Fruit fly (Drosophila melanogaster): ENCODE measurements around the gene Tgs1.

Tgs1 gene

DNA sequence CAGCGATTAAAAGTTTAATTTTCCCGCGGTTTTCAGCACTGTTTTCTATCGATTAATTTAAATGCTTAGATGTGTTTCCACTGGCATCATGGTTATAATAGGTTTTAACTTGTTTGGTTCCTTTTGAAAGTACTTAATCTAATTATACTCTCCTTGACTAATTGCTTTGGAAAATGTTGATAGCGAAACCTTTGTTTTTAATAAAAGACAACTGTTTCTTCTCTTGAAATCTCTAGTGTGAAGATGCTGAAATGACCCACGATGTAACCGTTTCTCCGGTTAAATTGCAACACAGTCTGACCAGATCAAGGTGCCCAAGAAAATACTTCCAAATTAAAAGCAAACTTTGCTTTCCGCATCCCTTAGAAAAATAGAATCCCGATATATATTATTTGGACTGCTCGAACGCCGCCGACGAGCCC is 43.6 kb downstream of the Tgs1 start, which contains the start of gene Dlc90F (continued):
- TF ChIP-seq HHEX (GFP tag; optimal IDR thresholded peaks at IDR 0.05) (peak; percentile 62), Tbp (GFP tag; optimal IDR thresholded peaks at IDR 0.05) (peak; percentile 67), CG13424 (tag; optimal IDR thresholded peaks at IDR 0.05) (peak; percentile 83), CG6254 (GFP tag; optimal IDR thresholded peaks at IDR 0.05) (no peak), Gug (GFP tag; IDR thresholded peaks at IDR 0.05) (peak; percentile 76; the same call in 3 of the 4 replicates), gem (tag; optimal IDR thresholded peaks at IDR 0.05) (peak; percentile 87), dm (GFP tag; optimal IDR thresholded peaks at IDR 0.05) (peak; percentile 83), CG4282 (GFP tag; optimal IDR thresholded peaks at IDR 0.05) (peak; percentile 39), bbx (GFP tag; IDR thresholded peaks at IDR 0.05; ENCODE audit: partially characterized antibody) (peak; percentile 9; the same call in 1 of the 2 replicates), Optix (GFP tag; IDR thresholded peaks at IDR 0.05) (peak; percentile 55; the same call in 2 of the 3 replicates), CG14965 (GFP tag; optimal IDR thresholded peaks at IDR 0.05; ENCODE audit: borderline replicate concordance) (no peak), lola (GFP tag; optimal IDR thresholded peaks at IDR 0.05) (peak in 1 of 3 experiments; percentile 74), z (GFP tag; IDR thresholded peaks at IDR 0.05) (no peak), Blimp-1 (GFP tag; optimal IDR thresholded peaks at IDR 0.05) (peak; percentile 39), Dek (tag; optimal IDR thresholded peaks at IDR 0.05) (peak; percentile 73), Eip74EF (GFP tag; optimal IDR thresholded peaks at IDR 0.05) (peak in 1 of 2 experiments; percentile 68), CG10366 (GFP tag; IDR thresholded peaks at IDR 0.05) (peak; percentile 78), Lhr (GFP tag; optimal IDR thresholded peaks at IDR 0.05) (peak; percentile 95), sug (tag; optimal IDR thresholded peaks at IDR 0.05) (peak; percentile 76), CG43689 (GFP tag; IDR thresholded peaks at IDR 0.05) (no peak), NfI (GFP tag; optimal IDR thresholded peaks at IDR 0.05) (peak; percentile 80), CG8290 (GFP tag; optimal IDR thresholded peaks at IDR 0.05) (peak; percentile 55), CG8290 (tag; optimal IDR thresholded peaks at IDR 0.05) (peak; percentile 54 to 64), CG11093 (GFP tag; IDR thresholded peaks at IDR 0.05) (peak; percentile 66; the same call in 2 of the 3 replicates), CG7839 (tag; optimal IDR thresholded peaks at IDR 0.05) (peak; percentile 79), CG9797 (GFP tag; optimal IDR thresholded peaks at IDR 0.05) (peak; percentile 90), CG17359 (tag; optimal IDR thresholded peaks at IDR 0.05) (peak; percentile 57), Adf1 (GFP tag; IDR thresholded peaks at IDR 0.05) (peak; percentile 14; the same call in 1 of the 2 replicates), eve (GFP tag; optimal IDR thresholded peaks at IDR 0.05) (no peak), shn (GFP tag; optimal IDR thresholded peaks at IDR 0.05) (peak; percentile 82), Meics (GFP tag; optimal IDR thresholded peaks at IDR 0.05) (peak; percentile 47), sima (GFP tag; optimal IDR thresholded peaks at IDR 0.05) (peak; percentile 46), CG10431 (GFP tag; optimal IDR thresholded peaks at IDR 0.05) (peak; percentile 34), ab (GFP tag; optimal IDR thresholded peaks at IDR 0.05) (no peak), Xbp1 (GFP tag; optimal IDR thresholded peaks at IDR 0.05) (peak; percentile 82), CG17328 (GFP tag; IDR thresholded peaks at IDR 0.05) (peak; percentile 72), prd (optimal IDR thresholded peaks at IDR 0.05) (no peak), prd (GFP tag; IDR thresholded peaks at IDR 0.05) (peak; percentile 87), gsb-n (tag; optimal IDR thresholded peaks at IDR 0.05) (peak; percentile 56), jing (GFP tag; optimal IDR thresholded peaks at IDR 0.05) (peak; percentile 58), CG5953 (GFP tag; IDR thresholded peaks at IDR 0.05) (peak; percentile 61; the same call in 1 of the 2 replicates), Bgb (GFP tag; IDR thresholded peaks at IDR 0.05; ENCODE audit: partially characterized antibody) (peak; percentile 9; the same call in 1 of the 2 replicates), CG17829 (tag; optimal IDR thresholded peaks at IDR 0.05) (peak; percentile 81), NC2α (GFP tag; optimal IDR thresholded peaks at IDR 0.05) (peak; percentile 45), tin (GFP tag; optimal IDR thresholded peaks at IDR 0.05) (peak; percentile 66), zf30C (GFP tag; optimal IDR thresholded peaks at IDR 0.05) (no peak), gfzf (GFP tag; optimal IDR thresholded peaks at IDR 0.05) (peak; percentile 95), corto (GFP tag; optimal IDR thresholded peaks at IDR 0.05) (no peak), CG11398 (GFP tag; optimal IDR thresholded peaks at IDR 0.05) (no peak), Oaz (GFP tag; IDR thresholded peaks at IDR 0.05) (peak; percentile 62)
